Fruit fly (Drosophila melanogaster) S2 (cell line): ENCODE measurements around the gene CG10376.

Experiments
- CG8478 ChIP-seq: fragments of >200 bp; optimal IDR thresholded peaks from 2 replicates; lab custom pipeline; 2018
- CTCF ChIP-seq, 2 experiments: fragments of >200 bp; optimal IDR thresholded peaks; 2 replicates each; lab custom pipeline; 2018

DNA sequence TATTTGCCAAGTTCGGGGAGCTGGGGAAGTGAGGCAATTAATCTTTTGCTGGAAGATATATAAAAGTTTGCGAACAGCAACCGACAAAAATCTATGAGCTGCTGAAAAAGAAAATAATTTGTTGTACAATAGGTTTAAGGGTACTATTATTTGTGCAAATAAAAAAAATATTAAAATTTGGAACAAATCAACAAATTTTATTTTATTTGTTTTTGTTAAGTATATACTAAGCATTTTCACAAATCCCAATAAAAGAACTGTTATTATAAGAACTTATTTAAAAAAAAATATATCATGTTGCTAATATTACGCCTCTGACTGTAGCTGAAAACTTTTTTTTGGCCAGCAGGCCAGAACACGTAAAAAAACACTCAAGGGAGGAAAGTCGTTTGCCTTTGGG is 44.8 kb downstream of the CG10376 start:
- no peak for TF ChIP-seq CG8478 (lab: Kevin White, UChicago)
- no peak for TF ChIP-seq CTCF (optimal IDR thresholded peaks at IDR 0.05; lab: Kevin White, UChicago)
